Fruit fly (Drosophila melanogaster): ENCODE data around the gene CG43390.

The CG43390 gene

DNA sequence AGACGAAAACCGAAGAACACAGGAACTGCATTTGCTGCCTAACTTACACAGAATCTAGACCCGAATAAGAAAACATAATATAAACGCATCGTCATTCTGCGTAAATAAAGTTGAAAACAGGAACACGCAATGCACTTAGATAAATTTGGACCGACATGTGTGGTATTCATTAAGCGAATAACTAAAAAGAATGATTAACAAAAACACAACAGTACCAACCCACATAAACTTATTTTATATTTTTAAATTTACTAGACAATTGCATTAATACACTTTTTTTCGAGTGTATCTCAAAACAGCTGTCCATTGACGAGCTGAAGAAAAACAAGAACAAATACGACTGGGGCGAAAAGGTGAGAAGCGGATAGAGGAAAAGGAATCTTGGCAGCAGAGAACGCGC, 25.4 kb downstream of the CG43390 start (continued):
- TF ChIP-seq ftz-f1 (GFP tag; optimal IDR thresholded peaks at IDR 0.05), result no peak
- peak; percentile 10 for TF ChIP-seq CG7928 (GFP tag; optimal IDR thresholded peaks at IDR 0.05)
- TF ChIP-seq CG17802 (tag; optimal IDR thresholded peaks at IDR 0.05), result peak; percentile 65
- TF ChIP-seq CG11456 (GFP tag; IDR thresholded peaks at IDR 0.05), result peak; percentile 63; the same call in 1 of the 3 replicates
- peak; percentile 91 for TF ChIP-seq fd96Cb (tag; optimal IDR thresholded peaks at IDR 0.05)
- TF ChIP-seq CG30431 (GFP tag; optimal IDR thresholded peaks at IDR 0.05), result peak; percentile 80
- no peak for TF ChIP-seq CG8478 (optimal IDR thresholded peaks at IDR 0.05)
- peak; percentile 96 for TF ChIP-seq vvl (GFP tag; IDR thresholded peaks at IDR 0.05)
- TF ChIP-seq CG12155 (GFP tag; optimal IDR thresholded peaks at IDR 0.05), result peak; percentile 75
- peak; percentile 59 for TF ChIP-seq Antp (GFP tag; optimal IDR thresholded peaks at IDR 0.05)
- no peak for TF ChIP-seq CG34224 (GFP tag; IDR thresholded peaks at IDR 0.05; ENCODE audit: partially characterized antibody)
- TF ChIP-seq CG13424 (tag; optimal IDR thresholded peaks at IDR 0.05), result peak; percentile 83
- TF ChIP-seq unc-4 (GFP tag; IDR thresholded peaks at IDR 0.05; ENCODE audit: partially characterized antibody), result no peak
- peak; percentile 80 for TF ChIP-seq CG4424 (GFP tag; optimal IDR thresholded peaks at IDR 0.05)
- peak; percentile 43; the same call in 1 of the 2 replicates for TF ChIP-seq Rfx (GFP tag; IDR thresholded peaks at IDR 0.05)
- TF ChIP-seq slou (GFP tag; optimal IDR thresholded peaks at IDR 0.05), result peak; percentile 27
- TF ChIP-seq Mrtf (GFP tag; IDR thresholded peaks at IDR 0.05), result peak; percentile 61; the same call in 2 of the 3 replicates
- TF ChIP-seq Kr (GFP tag; optimal IDR thresholded peaks at IDR 0.05), result peak; percentile 58
- peak; percentile 91 for TF ChIP-seq gsb-n (tag; optimal IDR thresholded peaks at IDR 0.05)
- TF ChIP-seq Fer1 (GFP tag; optimal IDR thresholded peaks at IDR 0.05), result peak; percentile 8
- TF ChIP-seq ab (GFP tag; optimal IDR thresholded peaks at IDR 0.05), result peak; percentile 18
- TF ChIP-seq knrl (GFP tag; IDR thresholded peaks at IDR 0.05; ENCODE audit: partially characterized antibody), result no peak
- TF ChIP-seq ind (GFP tag; optimal IDR thresholded peaks at IDR 0.05), result peak; percentile 66
- no peak for TF ChIP-seq Sin3A (optimal IDR thresholded peaks at IDR 0.05)
- peak; percentile 63 for TF ChIP-seq caup (GFP tag; optimal IDR thresholded peaks at IDR 0.05; ENCODE audit: severe bottlenecking)
- TF ChIP-seq da (GFP tag; optimal IDR thresholded peaks at IDR 0.05), result peak; percentile 58
- TF ChIP-seq Jarid2 (GFP tag; optimal IDR thresholded peaks at IDR 0.05), result no peak
- TF ChIP-seq CG31224 (GFP tag; IDR thresholded peaks at IDR 0.05), result peak; percentile 55; the same call in 1 of the 2 replicates
- no peak for TF ChIP-seq crol (GFP tag; IDR thresholded peaks at IDR 0.05)
- TF ChIP-seq bigmax (GFP tag; optimal IDR thresholded peaks at IDR 0.05), result no peak
- no peak for TF ChIP-seq gro (GFP tag; optimal IDR thresholded peaks at IDR 0.05)
- TF ChIP-seq CG3407 (GFP tag; optimal IDR thresholded peaks at IDR 0.05), result peak; percentile 85
- TF ChIP-seq E2f2 (GFP tag; IDR thresholded peaks at IDR 0.05), result peak; percentile 40; the same call in 1 of the 2 replicates
- TF ChIP-seq CG10565 (GFP tag; optimal IDR thresholded peaks at IDR 0.05), result peak; percentile 64
- no peak for TF ChIP-seq inv (GFP tag; IDR thresholded peaks at IDR 0.05; ENCODE audit: partially characterized antibody)
- TF ChIP-seq kah (GFP tag; optimal IDR thresholded peaks at IDR 0.05), result peak; percentile 67
- TF ChIP-seq lov (optimal IDR thresholded peaks at IDR 0.05), result no peak
- peak; percentile 92 for TF ChIP-seq lov (GFP tag; IDR thresholded peaks at IDR 0.05)
- TF ChIP-seq TFAM (GFP tag; optimal IDR thresholded peaks at IDR 0.05), result peak; percentile 46
- no peak for TF ChIP-seq corto (GFP tag; optimal IDR thresholded peaks at IDR 0.05)
- peak; percentile 61 for TF ChIP-seq maf-S (GFP tag; optimal IDR thresholded peaks at IDR 0.05)
- TF ChIP-seq dm (GFP tag; optimal IDR thresholded peaks at IDR 0.05), result peak; percentile 70
- peak; percentile 85 for TF ChIP-seq CG34422 (GFP tag; IDR thresholded peaks at IDR 0.05)
- TF ChIP-seq Awh (GFP tag; IDR thresholded peaks at IDR 0.05), result peak; percentile 61
- TF ChIP-seq Hr51 (GFP tag; optimal IDR thresholded peaks at IDR 0.05), result peak; percentile 62 to 67
- TF ChIP-seq repo (GFP tag; optimal IDR thresholded peaks at IDR 0.05), result peak; percentile 65
- peak; percentile 86 for TF ChIP-seq Asciz (GFP tag; optimal IDR thresholded peaks at IDR 0.05)
- peak; percentile 26 for TF ChIP-seq nom (GFP tag; optimal IDR thresholded peaks at IDR 0.05)
- TF ChIP-seq CG10209 (GFP tag; optimal IDR thresholded peaks at IDR 0.05), result peak; percentile 82
- TF ChIP-seq Nf-YA (GFP tag; IDR thresholded peaks at IDR 0.05), result 0 out of 2 replicates have a peak, but pooled peaks have one; percentile 40
- peak; percentile 88 for TF ChIP-seq CG8765 (GFP tag; IDR thresholded peaks at IDR 0.05)
